Worm (Caenorhabditis elegans) whole organism, L2 larva: ENCODE data around the gene sup-10.

Experiments
- alr-1 ChIP-seq: fragments of 150-350 bp; optimal IDR thresholded peaks from 2 replicates; lab custom pipeline; 2014; ENCODE audit warnings: missing biosample characterization, missing genetic modification characterization
- blmp-1 ChIP-seq: sonication (generic microtip); optimal IDR thresholded peaks from 2 replicates; lab custom pipeline; 2017; ENCODE audit warnings: missing genetic modification characterization, mild to moderate bottlenecking, missing compliant biosample characterization, antibody characterized with exemption, moderate library complexity; ENCODE audit not compliant: insufficient read depth
- ceh-82 ChIP-seq: fragments of 150-350 bp; optimal IDR thresholded peaks from 2 replicates; lab custom pipeline; 2014; ENCODE audit warnings: missing biosample characterization, missing genetic modification characterization
- mdl-1 ChIP-seq, 2 experiments: fragments of 150-350 bp in 1 of 2; sonication (generic microtip) in 1 of 2; optimal IDR thresholded peaks; 2 replicates each; lab custom pipeline; 2017; ENCODE audit warnings: missing biosample characterization in 2 of 2, missing genetic modification characterization in 2 of 2
- nhr-11 ChIP-seq: fragments of 150-350 bp; optimal IDR thresholded peaks from 2 replicates; lab custom pipeline; 2014; ENCODE audit warnings: missing biosample characterization, missing genetic modification characterization
- nhr-129 ChIP-seq: fragments of 150-350 bp; optimal IDR thresholded peaks from 2 replicates; lab custom pipeline; 2014; ENCODE audit warnings: missing biosample characterization, missing genetic modification characterization
- nhr-237 ChIP-seq: fragments of 150-350 bp; optimal IDR thresholded peaks from 2 replicates; lab custom pipeline; 2014; ENCODE audit warnings: missing biosample characterization, missing genetic modification characterization
- nhr-25 ChIP-seq: fragments of 150-350 bp; sonication (generic microtip); optimal IDR thresholded peaks from 3 replicates; lab custom pipeline; 2014; ENCODE audit warnings: missing biosample characterization, missing genetic modification characterization
- nhr-77 ChIP-seq: fragments of 150-350 bp; optimal IDR thresholded peaks from 2 replicates; lab custom pipeline; 2014; ENCODE audit warnings: missing biosample characterization, missing genetic modification characterization
- snpc-4 ChIP-seq: fragments of 150-350 bp; optimal IDR thresholded peaks from 2 replicates; lab custom pipeline; 2014; ENCODE audit warnings: missing biosample characterization, missing genetic modification characterization
- unc-39 ChIP-seq: fragments of 150-350 bp; optimal IDR thresholded peaks from 2 replicates; lab custom pipeline; 2014; ENCODE audit warnings: missing biosample characterization, missing genetic modification characterization
- ztf-11 ChIP-seq: sonication (generic microtip); optimal IDR thresholded peaks from 2 replicates; lab custom pipeline; 2017; ENCODE audit warnings: missing biosample characterization, missing genetic modification characterization

DNA sequence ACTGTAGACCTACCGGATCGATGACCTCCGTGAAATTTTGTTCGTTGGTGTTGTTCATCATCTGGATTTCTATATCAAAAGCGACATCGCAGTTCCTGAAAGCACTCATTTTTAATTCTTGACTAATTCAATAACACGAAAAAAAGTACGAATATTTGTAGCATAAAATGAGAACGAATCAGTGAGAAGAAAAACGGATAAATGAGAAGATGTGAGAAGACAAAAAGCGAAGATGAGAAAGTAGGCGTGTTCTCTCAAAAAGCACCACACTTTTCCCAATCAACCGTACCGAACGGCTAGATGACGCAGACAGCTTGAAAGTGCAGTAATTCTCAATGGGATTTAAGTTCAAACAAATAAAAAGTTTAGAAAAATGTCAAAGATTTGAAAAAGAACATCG is 41.4 kb upstream of the sup-10 start, which contains the start of gene npr-24:
- TF ChIP-seq unc-39 (tag; lab: Kevin White, UChicago) (no peak), nhr-237 (tag; lab: Kevin White, UChicago) (no peak), mdl-1 (tag; optimal IDR thresholded peaks at IDR 0.05; lab: Kevin White, UChicago) (no peak), nhr-11 (tag; lab: Kevin White, UChicago) (no peak), nhr-77 (no peak), alr-1 (no peak), blmp-1 (tag; lab: Kevin White, UChicago) (no peak), snpc-4 (tag; lab: Kevin White, UChicago) (no peak), nhr-25 (no peak), ceh-82 (no peak), nhr-129 (no peak), ztf-11 (no peak)
